Worm (Caenorhabditis elegans): Measurements from ENCODE around the gene plpr-1.

- TF ChIP-seq C08G9.2 (tag; optimal IDR thresholded peaks at IDR 0.05) (no peak), pha-2 (tag; optimal IDR thresholded peaks at IDR 0.05) (no peak), ceh-48 (tag; optimal IDR thresholded peaks at IDR 0.05) (no peak), ceh-14 (tag; optimal IDR thresholded peaks at IDR 0.05) (no peak), pag-3 (tag; optimal IDR thresholded peaks at IDR 0.05; ENCODE audit: borderline replicate concordance) (no peak), ceh-6 (GFP tag; optimal IDR thresholded peaks at IDR 0.05) (no peak), pha-4 (tag; optimal IDR thresholded peaks at IDR 0.05) (no peak), C38D4.7 (GFP tag; optimal IDR thresholded peaks at IDR 0.05) (no peak), hlh-8 (tag; optimal IDR thresholded peaks at IDR 0.05) (no peak), T23F11.4 (GFP tag; optimal IDR thresholded peaks at IDR 0.05) (no peak), che-1 (tag; optimal IDR thresholded peaks at IDR 0.05) (no peak), pqm-1 (tag; optimal IDR thresholded peaks at IDR 0.05) (no peak), nfya-1 (tag; optimal IDR thresholded peaks at IDR 0.05) (no peak)
Observed at ce11 chrII:11242918-11243317, 20.8 kb downstream of the plpr-1 start.
